Worm (Caenorhabditis elegans): ENCODE measurements around the gene C09B8.8.

The C09B8.8 gene

DNA sequence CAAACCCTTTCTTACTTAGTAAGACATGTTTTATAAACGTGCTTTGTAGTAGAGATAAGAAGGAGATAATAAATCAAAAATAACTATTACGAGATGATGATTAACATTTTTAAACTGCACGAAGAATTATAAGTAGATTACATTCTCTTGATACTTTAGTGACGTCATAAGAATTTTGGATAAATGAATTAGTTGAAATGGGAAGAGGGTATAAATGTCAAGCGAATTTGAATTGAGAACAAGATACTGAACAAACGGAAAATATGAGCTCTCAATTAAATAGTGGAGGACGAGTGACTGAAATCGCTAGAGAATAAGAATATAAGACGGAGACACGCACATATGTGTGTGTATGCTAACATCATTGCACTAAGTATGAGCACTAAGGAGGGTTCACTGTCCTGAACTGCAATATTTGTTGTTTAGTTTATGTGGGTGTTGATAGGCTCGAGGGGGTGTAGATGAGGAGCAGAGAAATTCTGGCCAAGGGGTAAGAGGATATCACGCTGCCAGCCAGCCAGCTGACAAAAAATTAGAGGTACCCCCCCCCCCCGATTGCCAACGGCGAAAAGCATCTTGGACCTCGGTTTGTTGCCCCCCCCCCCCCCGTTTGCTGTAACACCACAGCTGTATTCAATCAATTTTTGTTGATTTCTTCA lies 25.3 kb downstream of the C09B8.8 start:
- TF ChIP-seq Y22D7AL.16 (tag; optimal IDR thresholded peaks at IDR 0.05) (no peak), pat-9 (tag; optimal IDR thresholded peaks at IDR 0.05) (peak; percentile 34), fkh-6 (tag; optimal IDR thresholded peaks at IDR 0.05) (no peak), sox-4 (tag; optimal IDR thresholded peaks at IDR 0.05) (no peak), ceh-30 (tag; optimal IDR thresholded peaks at IDR 0.05) (no peak), dve-1 (tag; optimal IDR thresholded peaks at IDR 0.05) (no peak), elt-4 (tag; optimal IDR thresholded peaks at IDR 0.05) (no peak), pag-3 (tag; optimal IDR thresholded peaks at IDR 0.05; ENCODE audit: borderline replicate concordance) (no peak)

DNA sequence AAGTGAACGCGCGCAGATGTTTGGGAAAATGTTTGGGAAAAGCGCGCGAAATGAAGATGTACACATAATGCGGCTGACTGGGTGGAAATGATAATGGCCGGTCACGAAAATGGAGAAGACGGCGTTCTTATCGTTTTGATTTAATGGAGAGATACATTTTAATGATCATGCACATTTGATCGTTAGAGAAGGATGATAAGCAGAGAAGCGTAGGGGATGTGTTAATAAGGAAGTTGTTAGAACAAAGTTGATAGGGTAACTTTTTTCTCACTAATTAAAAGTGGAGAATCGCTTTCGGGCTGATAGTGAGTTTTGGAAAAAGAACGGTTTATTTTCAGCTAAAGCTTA lies 25.8 kb downstream of the C09B8.8 start:
- TF ChIP-seq hlh-15 (tag; optimal IDR thresholded peaks at IDR 0.05) = no peak
- no peak for TF ChIP-seq pha-2 (tag; optimal IDR thresholded peaks at IDR 0.05)
- no peak for TF ChIP-seq pat-9 (tag; optimal IDR thresholded peaks at IDR 0.05)
- TF ChIP-seq ceh-18 (tag; optimal IDR thresholded peaks at IDR 0.05) = no peak
- TF ChIP-seq ceh-45 (GFP tag; IDR thresholded peaks at IDR 0.05) = no peak
- no peak for TF ChIP-seq npax-4 (tag; optimal IDR thresholded peaks at IDR 0.05)
- no peak for TF ChIP-seq T23F11.4 (GFP tag; optimal IDR thresholded peaks at IDR 0.05)
- no peak for TF ChIP-seq pha-4 (tag; optimal IDR thresholded peaks at IDR 0.05)
- TF ChIP-seq ceh-9 (tag; optimal IDR thresholded peaks at IDR 0.05) = no peak
- no peak for TF ChIP-seq pax-1 (tag; optimal IDR thresholded peaks at IDR 0.05)
- no peak for TF ChIP-seq tbx-7 (tag; optimal IDR thresholded peaks at IDR 0.05)
- no peak for TF ChIP-seq mec-3 (tag; optimal IDR thresholded peaks at IDR 0.05; ENCODE audit: borderline replicate concordance)

DNA sequence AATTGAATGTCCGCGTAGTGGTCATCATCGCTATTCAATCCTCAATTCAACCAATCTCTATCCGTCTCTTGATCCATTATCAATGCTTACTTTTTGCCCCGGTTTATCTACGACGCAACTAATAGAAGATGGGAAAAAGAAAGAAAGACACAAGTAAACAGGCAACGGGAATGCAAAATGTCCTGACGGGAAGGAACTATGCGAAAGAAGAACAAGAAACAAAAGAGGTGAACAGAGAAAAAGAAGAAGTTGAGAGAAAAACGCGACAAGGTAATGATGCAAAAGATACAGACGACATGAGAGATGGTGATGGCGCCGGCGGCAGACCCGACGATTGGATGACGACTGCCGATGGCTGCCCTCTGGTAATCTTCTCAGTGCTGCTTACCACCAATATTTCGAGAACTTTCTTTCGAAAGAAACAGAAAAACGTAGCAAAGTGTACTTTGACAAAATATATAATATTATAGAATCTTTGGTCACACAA lies 26.7 kb downstream of the C09B8.8 start:
- TF ChIP-seq lin-11 (tag; optimal IDR thresholded peaks at IDR 0.05) (no peak), pqm-1 (tag; optimal IDR thresholded peaks at IDR 0.05) (no peak), tbx-2 (tag; optimal IDR thresholded peaks at IDR 0.05) (peak; percentile 3), dmd-4 (tag; optimal IDR thresholded peaks at IDR 0.05; ENCODE audit: borderline replicate concordance) (no peak), nfya-1 (tag; optimal IDR thresholded peaks at IDR 0.05) (peak; percentile 76), ref-2 (tag; optimal IDR thresholded peaks at IDR 0.05) (peak; percentile 42), nhr-232 (tag; optimal IDR thresholded peaks at IDR 0.05) (no peak), ceh-18 (tag; optimal IDR thresholded peaks at IDR 0.05) (peak; percentile 80), unc-86 (tag; optimal IDR thresholded peaks at IDR 0.05) (no peak), npax-4 (tag; optimal IDR thresholded peaks at IDR 0.05) (no peak), elt-2 (tag; optimal IDR thresholded peaks at IDR 0.05) (peak; percentile 31)

DNA sequence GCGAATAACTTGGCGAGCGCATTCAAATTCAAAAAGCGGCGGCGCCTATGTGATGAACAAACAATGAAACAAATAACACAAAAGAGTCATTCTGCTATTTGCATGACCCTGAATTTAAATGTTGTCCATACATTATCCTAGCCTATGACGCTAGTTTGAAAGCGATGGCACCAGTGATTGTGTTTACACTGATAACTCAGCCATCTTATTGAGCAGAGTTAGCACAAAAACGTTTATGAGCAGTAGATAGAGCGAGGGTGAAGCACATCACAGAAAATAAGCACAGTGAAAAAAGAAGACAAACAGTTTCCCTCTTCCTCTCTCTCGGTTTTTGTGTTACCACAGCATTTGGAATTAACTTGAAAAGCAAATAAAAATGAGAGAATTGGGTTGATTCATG lies 28.0 kb downstream of the C09B8.8 start:
- no peak for TF ChIP-seq hlh-6 (tag; optimal IDR thresholded peaks at IDR 0.05)

DNA sequence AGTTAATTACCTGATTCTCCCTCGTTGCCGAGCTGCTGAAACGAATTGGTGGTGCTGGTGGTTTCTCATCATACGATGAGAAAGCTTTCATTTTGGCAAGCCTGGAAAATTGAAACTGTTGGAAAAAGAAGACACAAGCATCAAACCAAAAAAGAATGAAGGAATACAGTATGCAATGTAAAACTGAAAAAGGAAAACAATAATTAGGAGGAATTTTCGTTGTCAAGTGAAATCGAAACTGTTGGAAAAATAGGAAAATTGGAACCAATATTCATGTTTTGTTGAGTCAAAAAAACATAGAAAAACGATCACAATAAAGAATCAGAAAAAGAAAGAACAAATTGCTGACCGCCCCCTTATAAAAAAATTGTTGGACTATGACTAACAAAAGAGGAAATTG lies 33.2 kb downstream of the C09B8.8 start, which contains the start of gene pak-1:
Gene pak-1, minus strand, starts transcription at position 101 of the 400 bp plus-strand sequence.
- no peak for TF ChIP-seq ets-4 (tag; optimal IDR thresholded peaks at IDR 0.05)
- no peak for TF ChIP-seq ceh-24 (tag; optimal IDR thresholded peaks at IDR 0.05)
- TF ChIP-seq ref-2 (tag; optimal IDR thresholded peaks at IDR 0.05) = no peak
- TF ChIP-seq madf-2 (tag; optimal IDR thresholded peaks at IDR 0.05) = no peak
- no peak for TF ChIP-seq hlh-6 (tag; optimal IDR thresholded peaks at IDR 0.05)
- no peak for TF ChIP-seq K02D7.2 (tag; optimal IDR thresholded peaks at IDR 0.05)
- TF ChIP-seq eyg-1 (tag; optimal IDR thresholded peaks at IDR 0.05) = no peak
- no peak for TF ChIP-seq mec-3 (tag; optimal IDR thresholded peaks at IDR 0.05; ENCODE audit: borderline replicate concordance)
- no peak for TF ChIP-seq ceh-34 (tag; optimal IDR thresholded peaks at IDR 0.05)
- TF ChIP-seq nhr-11 (tag; optimal IDR thresholded peaks at IDR 0.05) = no peak
- TF ChIP-seq dmd-4 (tag; optimal IDR thresholded peaks at IDR 0.05; ENCODE audit: borderline replicate concordance) = no peak
- TF ChIP-seq elt-2 (tag; optimal IDR thresholded peaks at IDR 0.05) = no peak
- TF ChIP-seq T23F11.4 (GFP tag; optimal IDR thresholded peaks at IDR 0.05) = no peak
- TF ChIP-seq sox-4 (tag; optimal IDR thresholded peaks at IDR 0.05) = no peak
- no peak for TF ChIP-seq npax-4 (tag; optimal IDR thresholded peaks at IDR 0.05)
- no peak for TF ChIP-seq nfya-1 (tag; optimal IDR thresholded peaks at IDR 0.05)
- no peak for TF ChIP-seq hlh-30 (tag; optimal IDR thresholded peaks at IDR 0.05; ENCODE audit: insufficient read depth)
- TF ChIP-seq ceh-18 (tag; optimal IDR thresholded peaks at IDR 0.05) = no peak
- TF ChIP-seq sdc-2 (tag; optimal IDR thresholded peaks at IDR 0.05) = no peak
- TF ChIP-seq ttx-3 (tag; optimal IDR thresholded peaks at IDR 0.05) = no peak
